Worm (Caenorhabditis elegans): Measurements from ENCODE around the gene str-87.

- no peak for TF ChIP-seq W03F9.2 (tag; optimal IDR thresholded peaks at IDR 0.05)
- TF ChIP-seq him-1 (tag; optimal IDR thresholded peaks at IDR 0.05): no peak
Measured at ce11 chrV:8937476-8938249, 50.3 kb downstream of the str-87 start.

Data from whole organism, L4/young adult.